Fruit fly (Drosophila melanogaster): ENCODE measurements around the gene PolQ.

DNA sequence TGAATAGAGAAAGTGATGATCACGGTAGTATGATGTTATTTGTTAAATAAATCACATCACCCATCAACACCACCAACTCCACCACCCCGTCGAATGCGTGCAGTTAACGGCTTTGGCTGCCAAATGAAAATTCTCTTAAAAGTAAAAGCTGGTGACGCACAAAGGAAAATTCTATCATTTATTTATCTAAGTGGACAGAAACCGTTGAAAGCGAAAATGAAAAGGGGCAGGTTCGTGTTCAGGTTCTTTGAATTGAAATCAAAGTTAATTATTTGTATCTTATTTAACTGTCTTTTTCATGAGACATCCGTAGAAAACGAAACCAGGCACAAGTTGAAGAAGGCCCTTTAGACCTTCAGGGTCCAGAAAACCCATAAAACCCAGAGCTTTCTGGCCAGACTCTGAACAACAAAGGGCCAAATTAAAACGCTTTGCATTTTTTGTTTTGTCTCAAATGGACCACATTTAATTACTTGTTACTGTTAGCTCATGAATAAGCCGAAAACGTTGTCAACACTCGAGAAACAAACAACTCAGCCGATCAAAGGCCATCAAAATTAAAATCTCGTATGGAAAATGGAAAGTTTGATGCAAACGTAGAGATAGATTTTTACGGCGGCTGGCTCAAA is 45.8 kb downstream of the PolQ start:
- TF ChIP-seq CG8319 (GFP tag; optimal IDR thresholded peaks at IDR 0.05) (no peak), lz (GFP tag; optimal IDR thresholded peaks at IDR 0.05) (no peak), CG1621 (tag; optimal IDR thresholded peaks at IDR 0.05) (no peak), topi (GFP tag; optimal IDR thresholded peaks at IDR 0.05) (no peak)

Data from whole organism, prepupa.